Worm (Caenorhabditis elegans) whole organism, L2 larva: ENCODE results near the gene VC5.2.

Source experiments
- ceh-82 ChIP-seq: fragments of 150-350 bp; optimal IDR thresholded peaks from 2 replicates; lab custom pipeline; 2014; ENCODE audit warnings: missing biosample characterization, missing genetic modification characterization
- nhr-237 ChIP-seq: fragments of 150-350 bp; optimal IDR thresholded peaks from 2 replicates; lab custom pipeline; 2014; ENCODE audit warnings: missing biosample characterization, missing genetic modification characterization

DNA sequence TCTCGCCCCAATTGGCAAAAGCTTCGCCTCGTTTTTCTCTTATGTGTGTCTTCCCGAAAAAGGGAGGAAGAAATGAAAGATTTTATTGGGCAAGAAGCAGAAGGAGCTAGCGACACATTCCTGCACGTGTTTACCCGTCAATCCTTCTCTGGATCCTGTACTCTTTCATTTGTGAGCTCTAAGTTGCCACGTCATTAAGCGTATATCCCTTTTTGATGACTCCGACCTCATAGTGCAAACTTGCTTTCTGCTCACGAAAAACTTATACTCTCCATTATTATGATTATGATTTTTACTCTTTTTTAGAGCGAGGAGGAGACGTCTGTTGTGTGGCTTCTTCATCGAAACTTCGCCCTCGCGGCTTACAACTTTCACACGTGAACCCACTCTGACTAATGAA is 13.4 kb upstream of the VC5.2 start, which contains the start of gene F27B10.1:
- TF ChIP-seq nhr-237 (tag; lab: Kevin White, UChicago), result no peak
- no peak for TF ChIP-seq ceh-82 (tag; lab: Kevin White, UChicago)
